Fruit fly (Drosophila melanogaster): Measurements from ENCODE around the gene ush.

The ush gene

DNA sequence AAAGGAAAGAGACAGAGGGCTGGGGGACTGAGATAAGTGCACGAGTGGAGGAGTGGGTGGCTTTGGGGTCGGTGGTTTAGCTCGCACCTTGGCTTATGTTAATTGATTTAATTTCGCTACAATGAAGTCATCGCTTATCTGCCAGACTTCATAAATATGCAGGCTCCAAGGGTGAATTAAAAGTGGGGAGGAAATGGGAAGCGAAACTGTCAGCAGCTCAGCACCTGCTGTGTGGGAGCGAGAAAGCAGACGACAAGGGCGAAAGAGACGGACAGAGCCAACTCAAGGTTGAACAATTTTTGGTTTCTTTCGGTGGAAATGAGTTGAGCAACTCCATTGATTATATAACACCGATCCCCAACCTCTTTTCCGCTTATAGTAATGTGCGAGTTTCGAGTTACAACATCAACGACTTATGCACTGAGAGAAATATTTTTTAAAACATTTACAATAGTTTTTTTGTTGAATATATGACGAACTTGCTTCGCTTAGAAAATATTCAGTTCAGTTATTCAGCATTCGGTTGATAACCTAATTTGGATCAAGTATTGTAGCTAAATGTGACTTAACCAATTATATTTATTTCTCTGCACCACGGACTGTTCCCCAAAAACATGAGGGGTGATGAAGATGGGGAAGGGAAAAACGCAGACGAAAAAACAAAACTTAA, 44.4 kb downstream of the ush start (continued):
- TF ChIP-seq Jarid2 (GFP tag; optimal IDR thresholded peaks at IDR 0.05) (peak; percentile 29), Asciz (GFP tag; optimal IDR thresholded peaks at IDR 0.05) (peak; percentile 86), bsh (GFP tag; optimal IDR thresholded peaks at IDR 0.05) (peak in 1 of 2 experiments; percentile 93), dysf (GFP tag; IDR thresholded peaks at IDR 0.05) (peak; percentile 86), zen (tag; optimal IDR thresholded peaks at IDR 0.05) (peak; percentile 44), CG7928 (GFP tag; optimal IDR thresholded peaks at IDR 0.05) (no peak), kay (GFP tag; optimal IDR thresholded peaks at IDR 0.05) (peak; percentile 70), Antp (GFP tag; optimal IDR thresholded peaks at IDR 0.05) (peak; percentile 83), dmrt99B (tag; optimal IDR thresholded peaks at IDR 0.05) (peak; percentile 96), HLH54F (GFP tag; optimal IDR thresholded peaks at IDR 0.05) (peak; percentile 75), eyg (GFP tag; optimal IDR thresholded peaks at IDR 0.05) (peak; percentile 63), CG12942 (GFP tag; optimal IDR thresholded peaks at IDR 0.05) (peak; percentile 75), CG1602 (GFP tag; optimal IDR thresholded peaks at IDR 0.05) (peak; percentile 78), amos (GFP tag; IDR thresholded peaks at IDR 0.05; ENCODE audit: partially characterized antibody) (no peak), zfh2 (GFP tag; optimal IDR thresholded peaks at IDR 0.05) (no peak), Hsf (GFP tag; optimal IDR thresholded peaks at IDR 0.05) (peak; percentile 85), btn (GFP tag; optimal IDR thresholded peaks at IDR 0.05) (peak; percentile 82), CG2678 (tag; optimal IDR thresholded peaks at IDR 0.05) (peak; percentile 85), HmgD (GFP tag; optimal IDR thresholded peaks at IDR 0.05) (peak; percentile 65), cad (GFP tag; optimal IDR thresholded peaks at IDR 0.05) (no peak), lov (optimal IDR thresholded peaks at IDR 0.05) (no peak), lov (GFP tag; IDR thresholded peaks at IDR 0.05) (peak; percentile 74; the same call in 2 of the 3 replicates), CG12219 (GFP tag; optimal IDR thresholded peaks at IDR 0.05) (peak; percentile 90), eve (GFP tag; optimal IDR thresholded peaks at IDR 0.05) (peak in 1 of 2 experiments; percentile 95), CG14050 (GFP tag; IDR thresholded peaks at IDR 0.05) (peak; percentile 80), Optix (GFP tag; IDR thresholded peaks at IDR 0.05) (peak; percentile 80), maf-S (GFP tag; optimal IDR thresholded peaks at IDR 0.05) (peak; percentile 82), Tbp (GFP tag; optimal IDR thresholded peaks at IDR 0.05) (no peak), p53 (GFP tag; optimal IDR thresholded peaks at IDR 0.05) (peak; percentile 53), salm (tag; optimal IDR thresholded peaks at IDR 0.05) (peak; percentile 83), slou (GFP tag; optimal IDR thresholded peaks at IDR 0.05) (peak; percentile 63), Ravus (GFP tag; IDR thresholded peaks at IDR 0.05) (peak; percentile 43), CG15514 (GFP tag; optimal IDR thresholded peaks at IDR 0.05) (peak; percentile 41), CG2129 (GFP tag; IDR thresholded peaks at IDR 0.05; ENCODE audit: partially characterized antibody) (no peak), CG18262 (tag; optimal IDR thresholded peaks at IDR 0.05) (peak; percentile 91), CG12391 (tag; optimal IDR thresholded peaks at IDR 0.05) (peak; percentile 93), pum (GFP tag; optimal IDR thresholded peaks at IDR 0.05) (peak; percentile 88), psq (GFP tag; optimal IDR thresholded peaks at IDR 0.05) (peak; percentile 30), CG15696 (tag; optimal IDR thresholded peaks at IDR 0.05) (peak; percentile 68), sob (GFP tag; IDR thresholded peaks at IDR 0.05) (peak; percentile 83), crc (GFP tag; optimal IDR thresholded peaks at IDR 0.05) (peak; percentile 44), ewg (GFP tag; optimal IDR thresholded peaks at IDR 0.05) (peak; percentile 77), tup (GFP tag; optimal IDR thresholded peaks at IDR 0.05) (peak; percentile 67), NFAT (GFP tag; IDR thresholded peaks at IDR 0.05) (peak; percentile 45; the same call in 1 of the 2 replicates), CG8290 (GFP tag; optimal IDR thresholded peaks at IDR 0.05) (peak; percentile 71), CG8290 (tag; optimal IDR thresholded peaks at IDR 0.05) (peak; percentile 40 to 86), lola (GFP tag; optimal IDR thresholded peaks at IDR 0.05) (peak in 1 of 3 experiments; percentile 93), bowl (GFP tag; IDR thresholded peaks at IDR 0.05) (peak; percentile 60; the same call in 1 of the 2 replicates), crol (GFP tag; IDR thresholded peaks at IDR 0.05) (peak; percentile 5; the same call in 1 of the 2 replicates), CG15479 (GFP tag; optimal IDR thresholded peaks at IDR 0.05) (no peak)

Data from whole organism, embryonic.